Fruit fly (Drosophila melanogaster) whole organism, embryonic: ENCODE measurements around the gene Prx2.

Source experiments
- Ada2b ChIP-seq: fragments of 200-800 bp; sonication (Bioruptor generic); IDR thresholded peaks from 2 replicates; pipeline ENCODE4 v1.3.6; 2022; ENCODE audit warnings: missing biosample characterization, missing genetic modification characterization
- Awh ChIP-seq: fragments of 200-800 bp; sonication (Bioruptor generic); IDR thresholded peaks from 2 replicates; pipeline ENCODE4, ENCODE4 v1.3.6; 2022; ENCODE audit warnings: missing biosample characterization, missing genetic modification characterization
- B-H2 ChIP-seq: fragments of 200-800 bp; sonication (Bioruptor generic); optimal IDR thresholded peaks from 2 replicates; lab custom pipeline; 2018; ENCODE audit warnings: missing biosample characterization, mild to moderate bottlenecking, missing genetic modification characterization
- CG10321 ChIP-seq: fragments of 200-800 bp; sonication (Bioruptor generic); IDR thresholded peaks from 2 replicates; pipeline ENCODE4 v1.3.6; 2022; ENCODE audit warnings: missing biosample characterization, missing genetic modification characterization
- CG10431 ChIP-seq: fragments of 200-800 bp; sonication (Bioruptor generic); optimal IDR thresholded peaks from 3 replicates; lab custom pipeline; 2018; ENCODE audit warnings: missing biosample characterization, mild to moderate bottlenecking, missing genetic modification characterization
- CG11456 ChIP-seq: fragments of 200-800 bp; sonication (Bioruptor generic); IDR thresholded peaks from 3 replicates; pipeline ENCODE4 v1.3.6; 2022; ENCODE audit warnings: missing biosample characterization, missing genetic modification characterization
- CG11504 ChIP-seq: fragments of 200-800 bp; sonication (Bioruptor generic); optimal IDR thresholded peaks from 3 replicates; lab custom pipeline; 2019; ENCODE audit warnings: missing biosample characterization, mild to moderate bottlenecking, missing genetic modification characterization, moderate library complexity
- CG11723 ChIP-seq: fragments of 200-800 bp; sonication (Bioruptor generic); optimal IDR thresholded peaks from 2 replicates; lab custom pipeline; 2017; ENCODE audit warnings: missing biosample characterization, mild to moderate bottlenecking, missing genetic modification characterization
- CG12155 ChIP-seq: fragments of 200-800 bp; sonication (Bioruptor generic); optimal IDR thresholded peaks from 3 replicates; lab custom pipeline; 2016; ENCODE audit warnings: missing biosample characterization, missing genetic modification characterization
- CG12219 ChIP-seq: fragments of 200-800 bp; sonication (Bioruptor generic); optimal IDR thresholded peaks from 3 replicates; lab custom pipeline; 2018; ENCODE audit warnings: missing biosample characterization, mild to moderate bottlenecking, missing genetic modification characterization
- CG15011 ChIP-seq: fragments of 200-800 bp; sonication (Bioruptor generic); optimal IDR thresholded peaks from 3 replicates; lab custom pipeline; 2018; ENCODE audit warnings: missing biosample characterization, mild to moderate bottlenecking, missing genetic modification characterization
- CG16779 ChIP-seq: fragments of 200-800 bp; sonication (Bioruptor generic); IDR thresholded peaks from 2 replicates; pipeline ENCODE4 v1.3.6; 2022; ENCODE audit warnings: missing biosample characterization, missing genetic modification characterization
- CG17385 ChIP-seq: fragments of 200-800 bp; sonication (Bioruptor generic); optimal IDR thresholded peaks from 3 replicates; lab custom pipeline; 2018; ENCODE audit warnings: missing biosample characterization, mild to moderate bottlenecking, missing genetic modification characterization
- CG17802 ChIP-seq: fragments of 200-800 bp; sonication (Bioruptor generic); optimal IDR thresholded peaks from 2 replicates; lab custom pipeline; 2018; ENCODE audit warnings: missing biosample characterization, mild to moderate bottlenecking, missing genetic modification characterization, moderate library complexity
- CG18599 ChIP-seq: fragments of 200-800 bp; sonication (Bioruptor generic); optimal IDR thresholded peaks from 3 replicates; lab custom pipeline; 2017; ENCODE audit warnings: missing biosample characterization, missing genetic modification characterization, mild to moderate bottlenecking, moderate library complexity, missing genetic modification reagents
- CG18619 ChIP-seq: fragments of 200-800 bp; sonication (Bioruptor generic); optimal IDR thresholded peaks from 3 replicates; lab custom pipeline; 2017; ENCODE audit warnings: missing biosample characterization, mild to moderate bottlenecking, missing genetic modification characterization
- CG2678 ChIP-seq: fragments of 200-800 bp; sonication (Bioruptor generic); optimal IDR thresholded peaks from 3 replicates; lab custom pipeline; 2019; ENCODE audit warnings: missing biosample characterization, mild to moderate bottlenecking, missing genetic modification characterization, moderate library complexity
- CG34376 ChIP-seq: fragments of 200-800 bp; sonication (Bioruptor generic); optimal IDR thresholded peaks from 2 replicates; lab custom pipeline; 2018; ENCODE audit warnings: missing biosample characterization, mild to moderate bottlenecking, missing genetic modification characterization
- CG34422 ChIP-seq: fragments of 200-800 bp; sonication (Bioruptor generic); IDR thresholded peaks from 3 replicates; pipeline ENCODE4 v1.3.6; 2022; ENCODE audit warnings: missing biosample characterization, missing genetic modification characterization
- CG6689 ChIP-seq: fragments of 200-800 bp; sonication (Bioruptor generic); IDR thresholded peaks from 2 replicates; pipeline ENCODE4 v1.3.6; 2022; ENCODE audit warnings: missing biosample characterization, missing genetic modification characterization
- CG6854 ChIP-seq: fragments of 200-800 bp; sonication (Bioruptor generic); optimal IDR thresholded peaks from 3 replicates; lab custom pipeline; 2017; ENCODE audit warnings: missing biosample characterization, mild to moderate bottlenecking, missing genetic modification characterization
- CG7786 ChIP-seq: fragments of 200-800 bp; sonication (Bioruptor generic); optimal IDR thresholded peaks from 2 replicates; lab custom pipeline; 2016; ENCODE audit warnings: missing biosample characterization, missing genetic modification characterization
- CG7839 ChIP-seq: fragments of 200-800 bp; sonication (Bioruptor generic); optimal IDR thresholded peaks from 3 replicates; lab custom pipeline; 2018; ENCODE audit warnings: missing biosample characterization, mild to moderate bottlenecking, missing genetic modification characterization, moderate library complexity
- CG8924 ChIP-seq: fragments of 200-800 bp; optimal IDR thresholded peaks from 3 replicates; lab custom pipeline; 2019; ENCODE audit warnings: missing biosample characterization, mild to moderate bottlenecking, missing genetic modification characterization, moderate library complexity
- CG9932 ChIP-seq: fragments of 200-800 bp; sonication (Bioruptor generic); IDR thresholded peaks from 2 replicates; pipeline ENCODE4 v1.3.6; 2022; ENCODE audit warnings: missing biosample characterization, missing genetic modification characterization
- Hand ChIP-seq: fragments of 200-800 bp; sonication (Bioruptor generic); optimal IDR thresholded peaks from 2 replicates; lab custom pipeline; 2017; ENCODE audit warnings: mild to moderate bottlenecking, missing biosample characterization, missing genetic modification reagents, missing genetic modification characterization
- Oaz ChIP-seq: fragments of 200-800 bp; sonication (Bioruptor generic); IDR thresholded peaks from 2 replicates; pipeline ENCODE4 v1.3.6; 2022; ENCODE audit warnings: missing biosample characterization, missing genetic modification characterization
- Rfx ChIP-seq: fragments of 200-800 bp; sonication (Bioruptor generic); IDR thresholded peaks from 2 replicates; pipeline ENCODE4 v1.3.6; 2022; ENCODE audit warnings: missing biosample characterization, missing genetic modification characterization
- Sox100B ChIP-seq: fragments of 200-800 bp; sonication (Bioruptor generic); optimal IDR thresholded peaks from 3 replicates; lab custom pipeline; 2018; ENCODE audit warnings: missing biosample characterization, mild to moderate bottlenecking, missing genetic modification characterization
- Trl ChIP-seq, 3 experiments: fragments of >200 bp in 2 of 3; fragments of 200-800 bp in 1 of 3; sonication (Bioruptor generic) in 1 of 3; optimal IDR thresholded peaks; 2 replicates in 1 of 3; 3 replicates in 2 of 3; lab custom pipeline; 2016 to 2017; ENCODE audit warnings: missing biosample characterization in 1 of 3, missing genetic modification characterization in 1 of 3
- cg ChIP-seq: fragments of 200-800 bp; sonication (Bioruptor generic); optimal IDR thresholded peaks from 3 replicates; lab custom pipeline; 2019; ENCODE audit warnings: missing biosample characterization, mild to moderate bottlenecking, missing genetic modification characterization, moderate library complexity
- dpn ChIP-seq, 2 experiments: fragments of 200-800 bp; sonication (Bioruptor generic); optimal IDR thresholded peaks; 3 replicates each; lab custom pipeline; 2016; ENCODE audit warnings: missing biosample characterization in 2 of 2, missing genetic modification characterization in 2 of 2
- emc ChIP-seq: fragments of 200-800 bp; sonication (Bioruptor generic); optimal IDR thresholded peaks from 2 replicates; lab custom pipeline; 2016; ENCODE audit warnings: missing biosample characterization, missing genetic modification characterization
- fd64A ChIP-seq: fragments of 200-800 bp; sonication (Bioruptor generic); optimal IDR thresholded peaks from 3 replicates; lab custom pipeline; 2018; ENCODE audit warnings: missing biosample characterization, mild to moderate bottlenecking, missing genetic modification characterization
- jing ChIP-seq: fragments of 200-800 bp; sonication (Bioruptor generic); optimal IDR thresholded peaks from 2 replicates; lab custom pipeline; 2018; ENCODE audit warnings: missing biosample characterization, mild to moderate bottlenecking, missing genetic modification characterization
- kay ChIP-seq: fragments of 200-800 bp; sonication (Bioruptor generic); optimal IDR thresholded peaks from 2 replicates; lab custom pipeline; 2016; ENCODE audit warnings: missing biosample characterization, missing genetic modification characterization
- lbe ChIP-seq: fragments of 200-800 bp; sonication (Bioruptor generic); optimal IDR thresholded peaks from 2 replicates; lab custom pipeline; 2016; ENCODE audit warnings: missing biosample characterization, mild to moderate bottlenecking, missing genetic modification characterization
- lmd ChIP-seq: fragments of 200-800 bp; sonication (Bioruptor generic); IDR thresholded peaks from 2 replicates; pipeline ENCODE4 v1.3.6; 2022; ENCODE audit warnings: missing biosample characterization, missing genetic modification characterization
- lov ChIP-seq, 2 experiments: fragments of 200-800 bp in 1 of 2; fragments of >200 bp in 1 of 2; sonication (Bioruptor generic) in 1 of 2; IDR thresholded peaks in 1 of 2; optimal IDR thresholded peaks in 1 of 2; 2 replicates in 1 of 2; 3 replicates in 1 of 2; pipeline versions ENCODE4 v1.3.6 to Lab custom; 2017 to 2022; ENCODE audit warnings: missing biosample characterization in 1 of 2, missing genetic modification characterization in 1 of 2
- peb ChIP-seq: fragments of 200-800 bp; sonication (Bioruptor generic); IDR thresholded peaks from 2 replicates; pipeline ENCODE4 v1.3.6; 2022; ENCODE audit warnings: missing biosample characterization, missing genetic modification characterization
- phol ChIP-seq: fragments of 200-800 bp; sonication (Bioruptor generic); optimal IDR thresholded peaks from 3 replicates; lab custom pipeline; 2018; ENCODE audit warnings: missing biosample characterization, mild to moderate bottlenecking, missing genetic modification characterization, moderate library complexity
- repo ChIP-seq: fragments of 200-800 bp; sonication (Bioruptor generic); optimal IDR thresholded peaks from 2 replicates; lab custom pipeline; 2016; ENCODE audit warnings: missing biosample characterization, missing genetic modification characterization
- rib ChIP-seq: fragments of 200-800 bp; sonication (Bioruptor generic); IDR thresholded peaks from 2 replicates; pipeline ENCODE4 v1.3.6; 2022; ENCODE audit warnings: missing biosample characterization, missing genetic modification characterization
- ro ChIP-seq: fragments of 200-800 bp; sonication (Bioruptor generic); IDR thresholded peaks from 2 replicates; pipeline ENCODE4 v1.3.6; 2022; ENCODE audit warnings: missing biosample characterization, missing genetic modification characterization
- sens-2 ChIP-seq: fragments of 200-800 bp; sonication (Bioruptor generic); IDR thresholded peaks from 2 replicates; pipeline ENCODE4 v1.3.6; 2022; ENCODE audit warnings: missing biosample characterization, missing genetic modification characterization
- ssp ChIP-seq: fragments of 200-800 bp; sonication (Bioruptor generic); IDR thresholded peaks from 2 replicates; pipeline ENCODE4 v1.3.6; 2022; ENCODE audit warnings: missing biosample characterization, missing genetic modification characterization
- tap ChIP-seq: fragments of 200-800 bp; optimal IDR thresholded peaks from 3 replicates; lab custom pipeline; 2019; ENCODE audit warnings: missing biosample characterization, mild to moderate bottlenecking, missing genetic modification characterization, moderate library complexity
- tin ChIP-seq: fragments of 200-800 bp; sonication (Bioruptor generic); optimal IDR thresholded peaks from 3 replicates; lab custom pipeline; 2016; ENCODE audit warnings: missing biosample characterization, missing genetic modification characterization
- vfl ChIP-seq: fragments of 200-800 bp; sonication (Bioruptor generic); optimal IDR thresholded peaks from 2 replicates; lab custom pipeline; 2016; ENCODE audit warnings: missing biosample characterization, missing genetic modification characterization
- zen ChIP-seq: fragments of 200-800 bp; sonication (Bioruptor generic); optimal IDR thresholded peaks from 3 replicates; lab custom pipeline; 2018; ENCODE audit warnings: missing biosample characterization, mild to moderate bottlenecking, missing genetic modification characterization, moderate library complexity

The Prx2 gene

DNA sequence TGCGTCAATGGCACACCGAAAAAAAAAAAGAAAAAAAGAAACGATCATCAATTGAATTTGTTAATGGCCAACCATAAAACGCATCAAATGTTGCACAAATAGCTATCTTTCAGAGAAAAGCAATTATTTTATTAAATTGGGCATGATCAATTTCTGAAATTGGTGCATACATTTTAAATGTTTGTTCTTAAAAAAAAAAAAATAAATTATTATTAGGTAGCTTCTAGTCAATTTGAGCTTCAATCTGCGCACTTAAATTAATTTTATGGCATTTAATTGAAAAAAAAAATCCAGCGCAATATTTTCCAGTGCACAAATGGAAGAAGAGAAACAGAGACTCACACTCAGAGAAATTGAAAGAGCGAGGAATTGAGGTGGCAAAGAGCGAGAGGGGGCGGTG is 6.5 kb upstream of the Prx2 start (continued):
- TF ChIP-seq CG10431 (no peak), Ada2b (GFP tag; lab: Robert Waterston, UW) (peak; percentile 65), kay (GFP tag; lab: Kevin White, UChicago) (no peak), CG18619 (GFP tag; lab: Kevin White, UChicago) (peak; percentile 72), CG9932 (peak; percentile 48), CG6689 (peak; percentile 61), Oaz (GFP tag; lab: Robert Waterston, UW) (0 out of 2 replicates have a peak, but pooled peaks have one; percentile 18), tin (GFP tag; lab: Kevin White, UChicago) (peak; percentile 60), Sox100B (GFP tag; lab: Kevin White, UChicago) (peak; percentile 66), Hand (GFP tag; lab: Kevin White, UChicago) (peak; percentile 17), vfl (GFP tag; lab: Kevin White, UChicago) (peak; percentile 75), CG17385 (GFP tag; lab: Kevin White, UChicago) (peak; percentile 54), jing (GFP tag; lab: Kevin White, UChicago) (no peak), CG12219 (GFP tag; lab: Kevin White, UChicago) (no peak), sens-2 (GFP tag; lab: Robert Waterston, UW) (no peak), cg (no peak), rib (GFP tag; lab: Robert Waterston, UW) (no peak), B-H2 (GFP tag; lab: Kevin White, UChicago) (no peak), CG15011 (GFP tag; lab: Kevin White, UChicago) (no peak), phol (tag; lab: Kevin White, UChicago) (peak; percentile 69), peb (GFP tag; lab: Robert Waterston, UW) (no peak), Awh (GFP tag; lab: Robert Waterston, UW) (peak; percentile 25; the same call in 1 of the 2 replicates), CG34422 (GFP tag; lab: Robert Waterston, UW) (peak; percentile 65; the same call in 1 of the 3 replicates), dpn (GFP tag; optimal IDR thresholded peaks at IDR 0.05; lab: Kevin White, UChicago) (peak; percentile 75 to 82), CG10321 (GFP tag; lab: Robert Waterston, UW) (no peak), ro (GFP tag; lab: Robert Waterston, UW) (no peak), ssp (peak; percentile 35; the same call in 1 of the 2 replicates), CG6854 (GFP tag; lab: Kevin White, UChicago) (no peak), CG11456 (GFP tag; lab: Robert Waterston, UW) (0 out of 3 replicates have a peak, but pooled peaks have one; percentile 5), lmd (peak; percentile 68), CG11723 (GFP tag; lab: Kevin White, UChicago) (peak; percentile 40), CG7786 (GFP tag; lab: Kevin White, UChicago) (peak; percentile 63), Trl (optimal IDR thresholded peaks at IDR 0.05; lab: Kevin White, UChicago) (no peak), Trl (GFP tag; optimal IDR thresholded peaks at IDR 0.05; lab: Kevin White, UChicago) (no peak), Rfx (peak; percentile 62), CG7839 (tag; lab: Kevin White, UChicago) (peak; percentile 76), zen (no peak), CG11504 (tag; lab: Kevin White, UChicago) (peak; percentile 80), CG8924 (tag; lab: Kevin White, UChicago) (peak; percentile 65), CG2678 (tag; lab: Kevin White, UChicago) (peak; percentile 70), CG18599 (GFP tag; lab: Kevin White, UChicago) (peak; percentile 47), fd64A (GFP tag; lab: Kevin White, UChicago) (no peak), CG34376 (GFP tag; lab: Kevin White, UChicago) (no peak), CG16779 (GFP tag; lab: Robert Waterston, UW) (no peak), tap (tag; lab: Kevin White, UChicago) (no peak), lbe (GFP tag; lab: Kevin White, UChicago) (peak; percentile 43), CG17802 (tag; lab: Kevin White, UChicago) (no peak), lov (optimal IDR thresholded peaks at IDR 0.05; lab: Kevin White, UChicago) (no peak), lov (GFP tag; IDR thresholded peaks at IDR 0.05; lab: Robert Waterston, UW) (no peak), CG12155 (peak; percentile 60), emc (GFP tag; lab: Kevin White, UChicago) (peak; percentile 44), repo (GFP tag; lab: Kevin White, UChicago) (peak; percentile 39)
